Fruit fly (Drosophila melanogaster) S2 (cell line): ENCODE data around the gene CG10063.
"Not testable (repeated sequence)": the region's sequence is repeated elsewhere in the genome, so short reads cannot be mapped to it uniquely, and the experiment has no call there.

Experiments
- CG8478 ChIP-seq: fragments of >200 bp; optimal IDR thresholded peaks from 2 replicates; lab custom pipeline; 2018
- CTCF ChIP-seq, 2 experiments: fragments of >200 bp; optimal IDR thresholded peaks; 2 replicates each; lab custom pipeline; 2018

DNA sequence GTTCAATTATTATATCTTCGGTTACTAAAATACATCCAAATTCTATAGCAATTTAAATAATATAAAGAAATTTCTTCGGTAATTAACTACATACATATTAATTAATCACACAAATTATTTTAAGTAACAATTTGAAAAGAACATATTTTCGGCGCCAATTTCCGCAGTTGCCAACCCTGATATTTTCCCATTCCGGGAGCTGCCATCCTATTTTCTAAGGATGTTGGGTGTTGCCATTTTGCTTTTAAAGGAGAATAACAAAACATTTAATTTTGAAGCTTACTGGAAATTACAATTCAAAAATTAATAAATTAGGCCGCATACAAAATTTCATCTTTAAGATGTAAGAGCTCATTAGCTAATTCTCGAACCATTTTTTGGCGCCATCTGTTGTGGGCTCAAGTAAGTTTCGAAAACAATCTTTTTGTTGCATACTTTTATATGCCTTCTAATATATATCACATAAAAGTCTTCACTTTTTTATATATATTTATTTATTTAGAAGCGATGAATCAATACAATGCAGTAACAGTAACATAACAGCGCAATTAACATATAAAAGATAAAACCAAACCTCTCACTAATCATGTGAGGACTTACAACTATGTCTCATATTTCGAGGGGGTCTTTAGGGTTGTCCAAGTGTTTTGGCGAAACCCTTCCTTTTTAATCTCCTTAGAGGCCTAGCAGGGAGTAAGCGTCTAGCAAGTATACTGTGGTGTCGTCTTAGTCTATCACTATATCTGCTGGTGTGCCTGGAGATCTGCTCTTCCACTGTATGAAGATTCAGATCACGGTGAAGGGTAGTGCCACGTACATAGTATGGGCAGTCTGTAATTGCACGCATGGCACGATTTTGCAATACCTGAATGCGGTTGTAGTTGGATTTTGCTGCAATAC lies 22.4 kb upstream of the CG10063 start:
- not testable (repeated sequence) for TF ChIP-seq CG8478 (lab: Kevin White, UChicago)
- TF ChIP-seq CTCF (optimal IDR thresholded peaks at IDR 0.05; lab: Kevin White, UChicago) = peak; percentile 69 to 89
